Fruit fly (Drosophila melanogaster): Measurements from ENCODE around the gene Serinc.

The Serinc gene

dm6 chr3L:16411566-16411965, 956 bp upstream of the Serinc start, which contains the start of gene fax (continued):
- no peak for TF ChIP-seq Atf-2 (GFP tag; optimal IDR thresholded peaks at IDR 0.05)
- peak; percentile 54 for TF ChIP-seq Myb (GFP tag; optimal IDR thresholded peaks at IDR 0.05)
- TF ChIP-seq CG7745 (tag; optimal IDR thresholded peaks at IDR 0.05), result peak; percentile 29
- peak; percentile 45 for TF ChIP-seq CG34376 (GFP tag; optimal IDR thresholded peaks at IDR 0.05)
- TF ChIP-seq crp (GFP tag; optimal IDR thresholded peaks at IDR 0.05), result no peak
- TF ChIP-seq CG43689 (GFP tag; IDR thresholded peaks at IDR 0.05), result no peak
- TF ChIP-seq CG18262 (tag; optimal IDR thresholded peaks at IDR 0.05), result peak; percentile 4
- TF ChIP-seq shn (GFP tag; optimal IDR thresholded peaks at IDR 0.05), result no peak
- no peak for TF ChIP-seq H15 (GFP tag; IDR thresholded peaks at IDR 0.05)
- TF ChIP-seq CG11696 (GFP tag; IDR thresholded peaks at IDR 0.05), result peak; percentile 8; the same call in 1 of the 2 replicates
- TF ChIP-seq sna (GFP tag; IDR thresholded peaks at IDR 0.05; ENCODE audit: partially characterized antibody), result 0 out of 2 replicates have a peak, but pooled peaks have one; percentile 46
- no peak for TF ChIP-seq az2 (GFP tag; optimal IDR thresholded peaks at IDR 0.05)
- TF ChIP-seq CG9932 (GFP tag; IDR thresholded peaks at IDR 0.05), result no peak
- TF ChIP-seq Lpt (GFP tag; optimal IDR thresholded peaks at IDR 0.05), result no peak
- TF ChIP-seq CG13775 (GFP tag; optimal IDR thresholded peaks at IDR 0.05), result no peak
- no peak for TF ChIP-seq Gsc (GFP tag; IDR thresholded peaks at IDR 0.05)
- TF ChIP-seq h (optimal IDR thresholded peaks at IDR 0.05), result no peak
- TF ChIP-seq run (tag; optimal IDR thresholded peaks at IDR 0.05), result peak; percentile 12
- no peak for TF ChIP-seq CG10209 (GFP tag; optimal IDR thresholded peaks at IDR 0.05)
- TF ChIP-seq YL-1 (GFP tag; optimal IDR thresholded peaks at IDR 0.05), result peak; percentile 28
- peak; percentile 69 for TF ChIP-seq CG7987 (GFP tag; optimal IDR thresholded peaks at IDR 0.05)
- TF ChIP-seq CG6689 (GFP tag; IDR thresholded peaks at IDR 0.05), result no peak
- peak; percentile 56 for TF ChIP-seq her (GFP tag; optimal IDR thresholded peaks at IDR 0.05)
- peak; percentile 14 for TF ChIP-seq CG12299 (tag; optimal IDR thresholded peaks at IDR 0.05)
- no peak for TF ChIP-seq tup (GFP tag; optimal IDR thresholded peaks at IDR 0.05)
- peak; percentile 63 for TF ChIP-seq kni (GFP tag; optimal IDR thresholded peaks at IDR 0.05)
- no peak for TF ChIP-seq lov (optimal IDR thresholded peaks at IDR 0.05)
- no peak; the same call in 2 of the 3 replicates for TF ChIP-seq lov (GFP tag; IDR thresholded peaks at IDR 0.05)
- TF ChIP-seq CG6175 (GFP tag; IDR thresholded peaks at IDR 0.05), result peak; percentile 86
- TF ChIP-seq Sry-δ (GFP tag; optimal IDR thresholded peaks at IDR 0.05), result peak; percentile 17
- TF ChIP-seq B-H1 (GFP tag; IDR thresholded peaks at IDR 0.05), result no peak
- TF ChIP-seq CG2712 (tag; optimal IDR thresholded peaks at IDR 0.05), result peak; percentile 65
- 0 out of 3 replicates have a peak, but pooled peaks have one; percentile 23 for TF ChIP-seq sr (GFP tag; IDR thresholded peaks at IDR 0.05)
- TF ChIP-seq nerfin-2 (GFP tag; IDR thresholded peaks at IDR 0.05; ENCODE audit: partially characterized antibody), result peak; percentile 21; the same call in 1 of the 2 replicates
- TF ChIP-seq gce (GFP tag; IDR thresholded peaks at IDR 0.05), result no peak
- TF ChIP-seq CG12659 (GFP tag; optimal IDR thresholded peaks at IDR 0.05), result peak; percentile 69
- TF ChIP-seq CG9215 (GFP tag; IDR thresholded peaks at IDR 0.05), result no peak
- TF ChIP-seq CG3163 (GFP tag; optimal IDR thresholded peaks at IDR 0.05), result no peak
- TF ChIP-seq zf30C (GFP tag; optimal IDR thresholded peaks at IDR 0.05), result peak; percentile 67
- no peak for TF ChIP-seq CG14667 (GFP tag; IDR thresholded peaks at IDR 0.05)
- peak; percentile 39 for TF ChIP-seq Nf-YB (GFP tag; optimal IDR thresholded peaks at IDR 0.05)
- TF ChIP-seq CG4707 (GFP tag; optimal IDR thresholded peaks at IDR 0.05), result peak; percentile 40
- no peak for TF ChIP-seq gcm2 (GFP tag; optimal IDR thresholded peaks at IDR 0.05)
- TF ChIP-seq CG32772 (GFP tag; IDR thresholded peaks at IDR 0.05), result no peak
- TF ChIP-seq gfzf (GFP tag; optimal IDR thresholded peaks at IDR 0.05), result peak; percentile 94
- no peak for TF ChIP-seq mam (GFP tag; optimal IDR thresholded peaks at IDR 0.05)
- peak; percentile 43 for TF ChIP-seq sqz (GFP tag; optimal IDR thresholded peaks at IDR 0.05)
- no peak for TF ChIP-seq Oli (tag; optimal IDR thresholded peaks at IDR 0.05)
- TF ChIP-seq NC2β (GFP tag; optimal IDR thresholded peaks at IDR 0.05), result peak; percentile 48
- no peak for TF ChIP-seq gem (tag; optimal IDR thresholded peaks at IDR 0.05)
- peak; percentile 42; the same call in 1 of the 3 replicates for TF ChIP-seq CG11695 (GFP tag; IDR thresholded peaks at IDR 0.05)
- peak; percentile 16 for TF ChIP-seq unpg (GFP tag; optimal IDR thresholded peaks at IDR 0.05)

Measured in whole organism, embryonic.